Worm (Caenorhabditis elegans): ENCODE results near the gene nhr-116.

The nhr-116 gene

ce11 chrV:16874966-16875365 lies 37.1 kb upstream of the nhr-116 start, which contains the start of gene F49A5.10:
F49A5.10 (plus strand) TSS chrV:16875266.
- no peak for TF ChIP-seq nhr-28 (tag; optimal IDR thresholded peaks at IDR 0.05)
- TF ChIP-seq tbx-8 (GFP tag; optimal IDR thresholded peaks at IDR 0.05): no peak
- TF ChIP-seq ces-1 (GFP tag; optimal IDR thresholded peaks at IDR 0.05): no peak
- no peak for TF ChIP-seq nhr-76 (tag; optimal IDR thresholded peaks at IDR 0.05)
- no peak for TF ChIP-seq M03D4.4 (tag; optimal IDR thresholded peaks at IDR 0.05)
- TF ChIP-seq mab-5 (tag; optimal IDR thresholded peaks at IDR 0.05): no peak
- no peak for TF ChIP-seq lsy-2 (tag; optimal IDR thresholded peaks at IDR 0.05)
- no peak for TF ChIP-seq snpc-4 (tag; optimal IDR thresholded peaks at IDR 0.05)
- TF ChIP-seq elt-3 (tag; optimal IDR thresholded peaks at IDR 0.05): no peak
- TF ChIP-seq ztf-11 (tag; optimal IDR thresholded peaks at IDR 0.05): no peak
- no peak for TF ChIP-seq blmp-1 (tag; optimal IDR thresholded peaks at IDR 0.05)
- TF ChIP-seq unc-39 (tag; optimal IDR thresholded peaks at IDR 0.05): no peak
- no peak for TF ChIP-seq drap-1 (GFP tag; optimal IDR thresholded peaks at IDR 0.05)
- no peak for TF ChIP-seq sptf-1 (tag; optimal IDR thresholded peaks at IDR 0.05)
- TF ChIP-seq nhr-12 (tag; optimal IDR thresholded peaks at IDR 0.05): no peak
- TF ChIP-seq unc-120 (tag; optimal IDR thresholded peaks at IDR 0.05; ENCODE audit: poor library complexity, severe bottlenecking): no peak
- no peak for TF ChIP-seq nhr-2 (tag; optimal IDR thresholded peaks at IDR 0.05)
- no peak for TF ChIP-seq mep-1 (tag; optimal IDR thresholded peaks at IDR 0.05)
- TF ChIP-seq mls-2 (tag; optimal IDR thresholded peaks at IDR 0.05): no peak

- TF ChIP-seq drap-1 (GFP tag; optimal IDR thresholded peaks at IDR 0.05) (no peak), mls-2 (tag; optimal IDR thresholded peaks at IDR 0.05) (no peak), lsy-2 (tag; optimal IDR thresholded peaks at IDR 0.05) (no peak), bed-3 (GFP tag; optimal IDR thresholded peaks at IDR 0.05) (no peak), ztf-11 (tag; optimal IDR thresholded peaks at IDR 0.05) (no peak), lin-13 (tag; optimal IDR thresholded peaks at IDR 0.05) (no peak), mep-1 (tag; optimal IDR thresholded peaks at IDR 0.05) (no peak), snpc-4 (tag; optimal IDR thresholded peaks at IDR 0.05) (no peak), unc-39 (tag; optimal IDR thresholded peaks at IDR 0.05) (no peak), elt-3 (tag; optimal IDR thresholded peaks at IDR 0.05) (no peak), mab-5 (tag; optimal IDR thresholded peaks at IDR 0.05) (no peak), pha-4 (tag; optimal IDR thresholded peaks at IDR 0.05) (no peak), ceh-83 (GFP tag; optimal IDR thresholded peaks at IDR 0.05) (no peak), cnd-1 (tag; optimal IDR thresholded peaks at IDR 0.05) (no peak), lin-32 (GFP tag; optimal IDR thresholded peaks at IDR 0.05) (no peak)
Observed at ce11 chrV:16879532-16879931, 32.5 kb upstream of the nhr-116 start.

ce11 chrV:16880054-16880453 lies 32.0 kb upstream of the nhr-116 start, which contains the start of gene F09C6.3:
F09C6.3 (minus strand) TSS chrV:16880154.
- TF ChIP-seq ham-2 (GFP tag; optimal IDR thresholded peaks at IDR 0.05) (no peak), ceh-43 (GFP tag; optimal IDR thresholded peaks at IDR 0.05) (no peak), nhr-28 (tag; optimal IDR thresholded peaks at IDR 0.05) (no peak), unc-120 (tag; optimal IDR thresholded peaks at IDR 0.05; ENCODE audit: poor library complexity, severe bottlenecking) (no peak), elt-1 (tag; optimal IDR thresholded peaks at IDR 0.05; ENCODE audit: borderline replicate concordance, insufficient read depth) (no peak), blmp-1 (tag; optimal IDR thresholded peaks at IDR 0.05) (no peak)

- TF ChIP-seq snpc-4 (tag; optimal IDR thresholded peaks at IDR 0.05) (no peak), flh-1 (GFP tag; optimal IDR thresholded peaks at IDR 0.05) (no peak)
Observed at ce11 chrV:16880679-16881078, 31.4 kb upstream of the nhr-116 start, which contains the start of gene F09C6.14. F09C6.14 (plus strand) TSS chrV:16880979.

ce11 chrV:16882260-16882918 lies 29.6 kb upstream of the nhr-116 start, which contains the start of the genes F09C6.11 and F09C6.12:
F09C6.11 (minus strand) TSS chrV:16882310.
F09C6.12 (plus strand) TSS chrV:16882868.
- no peak for TF ChIP-seq elt-3 (tag; optimal IDR thresholded peaks at IDR 0.05)
- no peak for TF ChIP-seq bed-3 (GFP tag; optimal IDR thresholded peaks at IDR 0.05)

- TF ChIP-seq nhr-237 (tag; optimal IDR thresholded peaks at IDR 0.05): no peak
- no peak for TF ChIP-seq ceh-39 (tag; optimal IDR thresholded peaks at IDR 0.05)
- no peak for TF ChIP-seq ham-2 (GFP tag; optimal IDR thresholded peaks at IDR 0.05)
- TF ChIP-seq sem-2 (GFP tag; optimal IDR thresholded peaks at IDR 0.05): no peak
- TF ChIP-seq flh-1 (GFP tag; optimal IDR thresholded peaks at IDR 0.05): no peak
- TF ChIP-seq nhr-28 (tag; optimal IDR thresholded peaks at IDR 0.05): no peak
- no peak for TF ChIP-seq nhr-76 (tag; optimal IDR thresholded peaks at IDR 0.05)
- TF ChIP-seq blmp-1 (tag; optimal IDR thresholded peaks at IDR 0.05): no peak
- TF ChIP-seq nhr-2 (tag; optimal IDR thresholded peaks at IDR 0.05): no peak
- TF ChIP-seq sptf-1 (tag; optimal IDR thresholded peaks at IDR 0.05): no peak
- TF ChIP-seq ceh-43 (GFP tag; optimal IDR thresholded peaks at IDR 0.05): no peak
- no peak for TF ChIP-seq elt-1 (tag; optimal IDR thresholded peaks at IDR 0.05; ENCODE audit: borderline replicate concordance, insufficient read depth)
- TF ChIP-seq pha-4 (tag; optimal IDR thresholded peaks at IDR 0.05): no peak
Observed at ce11 chrV:16884744-16885143, 27.3 kb upstream of the nhr-116 start, which contains the start of gene F09C6.13. F09C6.13 (plus strand) TSS chrV:16885044.

All from whole organism, mixed stage, embryonic.